Worm (Caenorhabditis elegans): Measurements from ENCODE around the gene eef-1A.1.

Gene eef-1A.1

DNA sequence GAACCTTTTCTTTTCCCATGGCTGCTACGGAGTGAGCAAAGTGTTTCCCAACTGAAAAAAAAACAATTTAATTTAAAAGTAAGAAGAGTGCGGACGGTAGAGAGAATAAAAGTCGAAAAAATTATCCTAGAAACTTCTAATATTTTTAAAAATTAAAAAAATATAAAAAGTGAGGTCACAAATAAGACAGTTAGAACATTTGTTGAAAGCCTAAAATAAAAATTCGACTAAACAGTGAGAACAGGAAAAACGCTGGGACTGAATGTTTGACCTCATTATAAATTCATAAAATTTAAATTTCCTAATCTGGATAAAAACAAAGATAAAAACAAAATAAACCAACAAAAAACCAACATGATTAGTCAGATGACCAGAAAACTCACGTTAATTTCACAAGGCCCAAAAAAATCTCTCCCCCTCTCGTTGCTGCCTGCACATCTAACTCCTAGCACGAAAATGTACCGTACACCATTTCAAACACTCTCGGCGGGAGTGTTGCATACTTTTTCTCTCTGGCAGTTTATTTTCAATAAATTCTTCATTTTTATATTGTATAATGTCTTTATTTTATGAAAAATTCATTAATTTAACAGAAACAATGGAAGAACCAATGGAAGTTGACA is at the start of gene eef-1A.1, which contains the start of gene rfc-4 (continued):
- TF ChIP-seq dmd-6 (GFP tag; IDR thresholded peaks at IDR 0.05) = peak; percentile 90
- TF ChIP-seq lir-3 (tag; optimal IDR thresholded peaks at IDR 0.05) = no peak
- no peak for TF ChIP-seq snpc-4 (tag; optimal IDR thresholded peaks at IDR 0.05)
- TF ChIP-seq hlh-11 (tag; optimal IDR thresholded peaks at IDR 0.05) = peak; percentile 95
- TF ChIP-seq nhr-28 (tag; optimal IDR thresholded peaks at IDR 0.05) = peak; percentile 94

DNA sequence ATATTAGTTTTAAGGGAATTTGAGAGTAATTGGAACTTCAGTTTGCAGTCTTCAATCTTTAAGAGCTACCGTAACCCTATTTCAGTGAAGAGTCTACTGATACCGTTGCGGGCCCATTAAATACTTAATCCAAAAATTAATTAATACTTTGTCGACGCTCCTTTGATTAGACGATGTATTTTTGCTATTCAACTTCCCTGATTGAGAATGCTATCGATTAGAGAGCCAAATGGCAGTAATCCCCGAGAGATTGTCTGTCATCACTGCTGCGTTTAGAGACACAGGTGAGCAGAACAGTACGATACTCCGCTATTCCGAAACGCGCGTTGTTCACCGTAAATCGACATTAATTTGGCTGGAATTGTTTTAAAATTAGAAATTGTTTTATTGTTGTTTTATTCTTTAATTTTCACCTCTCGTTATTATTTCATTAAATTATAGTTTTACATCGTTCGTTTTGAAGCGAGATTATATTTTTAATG is 49.7 kb upstream of the eef-1A.1 start, which contains the start of gene rfl-1:
Gene rfl-1 (plus strand): TSS at position 51 of the 482 bp plus-strand sequence.
- TF ChIP-seq unc-130 (GFP tag; optimal IDR thresholded peaks at IDR 0.05) (no peak), egl-43 (GFP tag; IDR thresholded peaks at IDR 0.05) (no peak), nhr-111 (GFP tag; optimal IDR thresholded peaks at IDR 0.05) (no peak), mep-1 (tag; optimal IDR thresholded peaks at IDR 0.05) (peak; percentile 19), mdt-29 (GFP tag; IDR thresholded peaks at IDR 0.05) (no peak), spr-3 (GFP tag; optimal IDR thresholded peaks at IDR 0.05) (no peak), cey-2 (tag; optimal IDR thresholded peaks at IDR 0.05; ENCODE audit: borderline replicate concordance, insufficient read depth) (no peak), mes-2 (tag; optimal IDR thresholded peaks at IDR 0.05; ENCODE audit: poor library complexity, severe bottlenecking) (peak; percentile 65), dmd-9 (GFP tag; IDR thresholded peaks at IDR 0.05) (no peak), hmg-1.1 (GFP tag; IDR thresholded peaks at IDR 0.05) (peak; percentile 25; the same call in 1 of the 2 replicates), aly-2 (tag; optimal IDR thresholded peaks at IDR 0.05) (no peak), mdl-1 (tag; optimal IDR thresholded peaks at IDR 0.05) (no peak), dpl-1 (GFP tag; optimal IDR thresholded peaks at IDR 0.05) (peak; percentile 67), lsy-2 (tag; optimal IDR thresholded peaks at IDR 0.05) (peak in 1 of 2 experiments; percentile 83), hlh-30 (tag; optimal IDR thresholded peaks at IDR 0.05; ENCODE audit: insufficient read depth) (no peak), T20F7.1 (GFP tag; optimal IDR thresholded peaks at IDR 0.05) (peak; percentile 97), F10B5.3 (tag; optimal IDR thresholded peaks at IDR 0.05) (no peak), R02D3.7 (tag; optimal IDR thresholded peaks at IDR 0.05) (peak; percentile 67), ctbp-1 (GFP tag; IDR thresholded peaks at IDR 0.05) (no peak), dve-1 (tag; optimal IDR thresholded peaks at IDR 0.05; ENCODE audit: insufficient read depth) (peak; percentile 40), vab-7 (GFP tag; IDR thresholded peaks at IDR 0.05) (no peak), Y48G9A.11 (GFP tag; IDR thresholded peaks at IDR 0.05) (peak; percentile 98), hlh-11 (tag; optimal IDR thresholded peaks at IDR 0.05) (peak; percentile 2), pha-4 (GFP tag; IDR thresholded peaks at IDR 0.05) (no peak), pha-4 (tag; optimal IDR thresholded peaks at IDR 0.05) (no peak), rbr-2 (tag; optimal IDR thresholded peaks at IDR 0.05) (no peak), daf-8 (GFP tag; IDR thresholded peaks at IDR 0.05) (no peak), D1046.2 (GFP tag; IDR thresholded peaks at IDR 0.05) (no peak), egl-27 (tag; optimal IDR thresholded peaks at IDR 0.05) (no peak), unc-62 (GFP tag; optimal IDR thresholded peaks at IDR 0.05 in 1 of 2) (peak in 1 of 2 experiments; percentile 81), unc-62 (tag; optimal IDR thresholded peaks at IDR 0.05) (no peak)

DNA sequence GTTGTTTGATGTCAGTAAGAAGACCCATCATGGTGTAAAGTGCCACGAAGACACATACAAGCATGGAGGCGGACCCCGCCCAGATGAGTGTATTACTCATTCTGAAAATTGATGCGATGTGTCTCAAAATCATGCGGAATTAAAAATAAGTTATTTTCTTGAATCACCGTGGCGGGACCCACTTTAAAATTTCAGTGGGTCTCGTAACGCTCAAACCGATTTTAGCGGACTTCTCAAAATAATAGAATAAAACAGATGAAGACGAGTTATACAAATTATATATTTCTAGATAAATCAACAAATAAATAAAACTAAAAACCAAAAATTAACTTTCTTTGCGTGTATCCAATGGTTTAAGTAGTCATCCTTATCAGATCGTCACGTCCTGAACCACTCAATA is 49.0 kb upstream of the eef-1A.1 start, which contains the start of gene col-8:
Gene col-8 (minus strand): TSS at position 101 of the 400 bp plus-strand sequence.
- TF ChIP-seq nhr-102 (tag; optimal IDR thresholded peaks at IDR 0.05) (no peak), egl-27 (tag; optimal IDR thresholded peaks at IDR 0.05) (no peak), lin-38 (GFP tag; IDR thresholded peaks at IDR 0.05) (no peak), madf-9 (GFP tag; conservative IDR thresholded peaks at IDR 0.05) (no peak), madf-5 (GFP tag; IDR thresholded peaks at IDR 0.05) (no peak), mxl-3 (GFP tag; optimal IDR thresholded peaks at IDR 0.05) (no peak), pha-4 (GFP tag; IDR thresholded peaks at IDR 0.05) (no peak), pha-4 (tag; optimal IDR thresholded peaks at IDR 0.05) (no peak), hlh-11 (tag; optimal IDR thresholded peaks at IDR 0.05) (no peak), tag-97 (GFP tag; IDR thresholded peaks at IDR 0.05) (no peak)
